Worm (Caenorhabditis elegans) whole organism, mixed stage, embryonic: ENCODE measurements around the gene Y37E11B.6.

Experiments
- blmp-1 ChIP-seq: fragments of 150-350 bp; optimal IDR thresholded peaks from 2 replicates; lab custom pipeline; 2014; ENCODE audit warnings: missing biosample characterization, missing genetic modification characterization
- nhr-237 ChIP-seq: fragments of 150-350 bp; optimal IDR thresholded peaks from 2 replicates; lab custom pipeline; 2014; ENCODE audit warnings: missing biosample characterization, missing genetic modification characterization
- nhr-76 ChIP-seq: sonication (generic microtip); optimal IDR thresholded peaks from 2 replicates; lab custom pipeline; 2017; ENCODE audit warnings: missing biosample characterization, missing genetic modification characterization
- sptf-1 ChIP-seq: sonication (generic microtip); optimal IDR thresholded peaks from 2 replicates; lab custom pipeline; 2017; ENCODE audit warnings: mild to moderate bottlenecking, missing genetic modification characterization, moderate library complexity, missing compliant biosample characterization
- unc-120 ChIP-seq: sonication (generic microtip); optimal IDR thresholded peaks from 2 replicates; lab custom pipeline; 2017; ENCODE audit warnings: missing genetic modification characterization, missing compliant biosample characterization; ENCODE audit not compliant: poor library complexity, severe bottlenecking

ce11 chrIV:3578155-3578554 is 21.0 kb downstream of the Y37E11B.6 start, which contains the start of gene Y37E11B.2:
- TF ChIP-seq sptf-1 (no peak), unc-120 (no peak), nhr-76 (tag; lab: Kevin White, UChicago) (no peak), nhr-237 (tag; lab: Kevin White, UChicago) (no peak), blmp-1 (tag; lab: Kevin White, UChicago) (no peak)
